Worm (Caenorhabditis elegans): ENCODE measurements around the gene srx-56.
"Not testable (repeated sequence)": the region's sequence is repeated elsewhere in the genome, so short reads cannot be mapped to it uniquely, and the experiment has no call there.

The srx-56 gene

DNA sequence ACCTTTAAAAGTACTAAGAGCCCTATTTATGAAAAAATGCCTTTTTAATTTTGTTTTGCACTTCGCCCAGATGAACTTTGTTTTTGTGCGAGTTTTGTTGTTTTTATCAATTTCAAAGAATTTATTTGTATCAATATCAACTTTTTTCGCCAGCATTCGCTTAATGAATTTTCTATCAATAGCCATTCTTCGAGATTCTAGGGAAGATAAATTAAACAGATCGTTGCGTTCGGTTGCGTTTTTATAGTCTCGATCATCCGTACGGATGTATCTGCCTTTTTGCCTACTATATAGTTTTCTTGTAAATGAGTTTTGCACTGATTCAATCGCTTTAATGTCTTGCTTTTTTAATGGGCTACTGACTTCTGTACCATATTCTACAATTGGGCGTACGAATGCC lies 28.7 kb upstream of the srx-56 start, which contains the start of gene nhr-147:
Gene nhr-147, plus strand, starts transcription at position 301 of the 400 bp plus-strand sequence.
- not testable (repeated sequence) for TF ChIP-seq tab-1 (GFP tag; IDR thresholded peaks at IDR 0.05); cog-1 (tag; optimal IDR thresholded peaks at IDR 0.05); ztf-29 (GFP tag; IDR thresholded peaks at IDR 0.05)

DNA sequence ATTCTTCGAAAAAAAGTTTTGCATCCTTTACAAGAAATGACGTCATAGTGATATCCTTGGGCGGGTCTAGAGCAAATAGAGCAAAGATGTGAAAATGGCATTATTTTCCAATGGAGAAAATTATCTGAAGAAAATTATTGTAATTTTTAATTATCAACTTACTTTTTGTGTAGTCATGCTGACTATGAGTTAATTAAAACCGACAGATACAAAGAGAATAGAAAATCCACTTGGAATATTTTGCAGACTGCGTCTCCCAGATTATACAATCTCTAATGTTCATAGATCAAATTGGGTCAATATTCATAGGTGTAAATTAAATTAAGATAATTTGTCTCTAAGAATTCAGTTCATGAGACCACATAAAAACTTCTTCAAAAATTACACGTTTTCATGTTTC lies 24.6 kb upstream of the srx-56 start, which contains the start of gene nhr-149:
Gene nhr-149, minus strand, starts transcription at position 101 of the 400 bp plus-strand sequence.
- TF ChIP-seq ztf-29 (GFP tag; IDR thresholded peaks at IDR 0.05) (no peak), flt-1 (GFP tag; IDR thresholded peaks at IDR 0.05) (no peak), ref-1 (GFP tag; conservative IDR thresholded peaks at IDR 0.05) (no peak), klf-2 (GFP tag; conservative IDR thresholded peaks at IDR 0.05) (no peak), T22C8.4 (GFP tag; IDR thresholded peaks at IDR 0.05) (no peak), med-1 (GFP tag; optimal IDR thresholded peaks at IDR 0.05; ENCODE audit: insufficient read depth) (no peak), tab-1 (GFP tag; IDR thresholded peaks at IDR 0.05) (no peak), cog-1 (tag; optimal IDR thresholded peaks at IDR 0.05) (no peak), ztf-23 (GFP tag; IDR thresholded peaks at IDR 0.05) (no peak)

DNA sequence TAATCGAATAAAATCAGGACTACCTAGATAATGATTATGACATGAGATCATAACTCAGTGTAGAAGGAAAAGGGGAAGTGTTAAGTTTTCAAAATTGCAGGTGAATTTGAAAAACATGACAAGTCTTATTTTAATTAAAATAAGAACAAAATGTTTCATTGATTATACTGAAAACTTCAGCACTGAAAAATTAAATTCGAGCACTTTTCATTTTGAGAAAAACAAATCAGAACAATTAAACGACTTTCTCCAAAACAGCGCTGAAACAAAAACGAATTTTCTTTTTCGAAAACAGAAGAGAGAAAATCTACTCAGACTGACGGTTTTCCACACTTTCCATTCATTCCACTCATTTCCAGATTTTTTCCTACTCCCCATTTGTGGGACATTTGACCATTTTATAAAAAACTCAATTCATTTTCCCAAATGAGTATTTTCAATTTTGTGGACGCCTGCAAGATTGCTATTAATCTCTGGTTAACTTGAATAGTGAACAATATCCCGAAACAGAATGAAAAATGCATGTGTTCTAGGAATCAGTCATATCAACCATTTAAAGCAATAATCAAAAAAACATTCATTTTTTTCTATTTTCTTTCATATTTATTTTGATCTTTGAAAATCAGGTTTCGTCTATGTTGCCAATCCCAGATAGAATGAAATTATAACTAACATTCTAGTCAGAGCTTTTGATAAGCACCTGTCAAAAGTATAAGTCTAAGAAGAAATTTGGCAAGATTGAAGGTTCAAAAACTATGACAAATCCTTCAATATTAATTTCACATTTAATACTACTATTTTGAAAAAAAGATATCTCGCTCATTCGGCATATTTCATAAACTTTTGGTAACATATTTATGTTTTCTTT lies 21.8 kb upstream of the srx-56 start, which contains the start of the genes srh-231 and srh-275:
Gene srh-231, minus strand, starts transcription at position 51 of the 868 bp plus-strand sequence.
Gene srh-275, plus strand, starts transcription at position 818 of the 868 bp plus-strand sequence.
- TF ChIP-seq tab-1 (GFP tag; IDR thresholded peaks at IDR 0.05) (no peak), ref-1 (GFP tag; conservative IDR thresholded peaks at IDR 0.05) (no peak), T22C8.4 (GFP tag; IDR thresholded peaks at IDR 0.05) (no peak), ztf-23 (GFP tag; IDR thresholded peaks at IDR 0.05) (no peak), ztf-29 (GFP tag; IDR thresholded peaks at IDR 0.05) (no peak), med-1 (GFP tag; optimal IDR thresholded peaks at IDR 0.05; ENCODE audit: insufficient read depth) (no peak), flt-1 (GFP tag; IDR thresholded peaks at IDR 0.05) (no peak), klf-2 (GFP tag; conservative IDR thresholded peaks at IDR 0.05) (no peak), cog-1 (tag; optimal IDR thresholded peaks at IDR 0.05) (no peak)

DNA sequence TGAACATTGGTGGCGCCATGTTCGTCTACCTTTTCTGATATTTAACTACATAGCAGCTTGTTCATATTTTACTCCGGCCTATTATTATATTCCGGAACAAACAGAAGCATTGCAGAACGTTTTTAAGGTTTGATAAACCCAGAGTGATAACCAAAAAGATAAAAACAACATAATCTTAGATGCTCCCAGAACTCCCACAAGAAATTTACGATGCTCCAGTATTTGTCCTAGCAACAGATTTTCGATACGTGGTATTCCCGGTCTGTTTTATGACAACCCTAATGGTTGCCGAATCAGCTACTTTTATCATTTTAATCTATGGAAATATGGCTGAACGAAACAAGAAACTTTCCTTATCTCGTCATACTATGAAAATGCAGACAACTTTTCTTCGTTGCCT lies 20.6 kb upstream of the srx-56 start:
- TF ChIP-seq cog-1 (tag; optimal IDR thresholded peaks at IDR 0.05) (no peak), med-1 (GFP tag; optimal IDR thresholded peaks at IDR 0.05; ENCODE audit: insufficient read depth) (no peak), ztf-29 (GFP tag; IDR thresholded peaks at IDR 0.05) (no peak), ztf-23 (GFP tag; IDR thresholded peaks at IDR 0.05) (no peak), T22C8.4 (GFP tag; IDR thresholded peaks at IDR 0.05) (no peak), tab-1 (GFP tag; IDR thresholded peaks at IDR 0.05) (no peak), flt-1 (GFP tag; IDR thresholded peaks at IDR 0.05) (no peak), ref-1 (GFP tag; conservative IDR thresholded peaks at IDR 0.05) (no peak), klf-2 (GFP tag; conservative IDR thresholded peaks at IDR 0.05) (no peak)

DNA sequence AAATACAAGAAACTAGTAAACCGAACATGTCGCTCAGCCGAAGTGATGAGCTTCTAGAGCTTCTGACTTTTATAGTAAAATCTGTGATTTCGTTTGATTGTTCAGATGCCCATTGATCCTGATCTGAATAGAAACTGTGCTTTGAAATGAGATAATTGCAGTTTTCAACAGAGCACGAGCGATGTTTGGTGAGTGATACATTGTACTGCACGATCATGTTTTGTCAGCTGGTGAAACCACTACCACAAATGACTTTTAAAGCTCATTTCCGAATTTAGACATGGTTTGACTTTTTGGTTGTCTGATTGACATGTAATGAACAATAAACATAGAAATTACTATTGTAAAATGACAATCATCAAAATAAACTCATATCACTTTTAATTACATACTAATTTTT lies 18.7 kb upstream of the srx-56 start, which contains the start of gene tag-293:
Gene tag-293, minus strand, starts transcription at position 101 of the 400 bp plus-strand sequence.
- TF ChIP-seq ztf-23 (GFP tag; IDR thresholded peaks at IDR 0.05): no peak
- no peak for TF ChIP-seq med-1 (GFP tag; optimal IDR thresholded peaks at IDR 0.05; ENCODE audit: insufficient read depth)
- TF ChIP-seq T22C8.4 (GFP tag; IDR thresholded peaks at IDR 0.05): no peak
- no peak for TF ChIP-seq klf-2 (GFP tag; conservative IDR thresholded peaks at IDR 0.05)
- no peak for TF ChIP-seq flt-1 (GFP tag; IDR thresholded peaks at IDR 0.05)
- TF ChIP-seq ztf-29 (GFP tag; IDR thresholded peaks at IDR 0.05): no peak
- no peak for TF ChIP-seq ref-1 (GFP tag; conservative IDR thresholded peaks at IDR 0.05)
- TF ChIP-seq tab-1 (GFP tag; IDR thresholded peaks at IDR 0.05): no peak
- no peak for TF ChIP-seq cog-1 (tag; optimal IDR thresholded peaks at IDR 0.05)

DNA sequence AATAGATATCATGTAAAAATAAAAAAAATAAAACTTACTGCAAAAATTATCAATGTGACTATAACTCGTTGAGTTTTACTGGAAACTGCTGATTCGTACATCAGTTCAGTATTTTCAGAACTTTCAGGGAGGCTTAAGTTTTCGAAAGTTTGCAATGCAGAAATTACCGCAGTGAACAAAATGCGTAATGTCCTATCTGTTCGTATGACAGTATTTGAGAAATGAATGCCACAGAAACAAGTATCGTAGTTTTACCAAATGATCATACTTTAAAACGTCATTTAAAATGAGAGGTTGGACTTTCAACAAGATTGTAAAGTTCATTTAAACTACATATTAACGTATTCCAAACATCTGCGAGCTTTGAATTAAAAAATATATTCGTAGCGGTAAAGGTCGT lies 17.5 kb upstream of the srx-56 start, which contains the start of gene C03G6.21:
Gene C03G6.21, minus strand, starts transcription at position 101 of the 400 bp plus-strand sequence.
- TF ChIP-seq klf-2 (GFP tag; conservative IDR thresholded peaks at IDR 0.05) (no peak), T22C8.4 (GFP tag; IDR thresholded peaks at IDR 0.05) (no peak), cog-1 (tag; optimal IDR thresholded peaks at IDR 0.05) (no peak), ref-1 (GFP tag; conservative IDR thresholded peaks at IDR 0.05) (no peak), tab-1 (GFP tag; IDR thresholded peaks at IDR 0.05) (no peak), med-1 (GFP tag; optimal IDR thresholded peaks at IDR 0.05; ENCODE audit: insufficient read depth) (no peak), flt-1 (GFP tag; IDR thresholded peaks at IDR 0.05) (no peak), ztf-29 (GFP tag; IDR thresholded peaks at IDR 0.05) (no peak), ztf-23 (GFP tag; IDR thresholded peaks at IDR 0.05) (no peak)

ce11 chrV:7357132-7357531 lies 17.1 kb upstream of the srx-56 start, which contains the start of gene C03G6.6:
C03G6.6 (plus strand) TSS chrV:7357432.
- TF ChIP-seq tab-1 (GFP tag; IDR thresholded peaks at IDR 0.05): no peak
- TF ChIP-seq ref-1 (GFP tag; conservative IDR thresholded peaks at IDR 0.05): no peak
- TF ChIP-seq ztf-29 (GFP tag; IDR thresholded peaks at IDR 0.05): no peak
- no peak for TF ChIP-seq cog-1 (tag; optimal IDR thresholded peaks at IDR 0.05)
- no peak for TF ChIP-seq klf-2 (GFP tag; conservative IDR thresholded peaks at IDR 0.05)
- no peak for TF ChIP-seq T22C8.4 (GFP tag; IDR thresholded peaks at IDR 0.05)
- TF ChIP-seq flt-1 (GFP tag; IDR thresholded peaks at IDR 0.05): no peak
- no peak for TF ChIP-seq med-1 (GFP tag; optimal IDR thresholded peaks at IDR 0.05; ENCODE audit: insufficient read depth)
- TF ChIP-seq ztf-23 (GFP tag; IDR thresholded peaks at IDR 0.05): no peak

ce11 chrV:7361673-7362072 lies 12.5 kb upstream of the srx-56 start, which contains the start of gene cyp-35A1:
cyp-35A1 (minus strand) TSS chrV:7361773.
- no peak for TF ChIP-seq ref-1 (GFP tag; conservative IDR thresholded peaks at IDR 0.05)
- TF ChIP-seq cog-1 (tag; optimal IDR thresholded peaks at IDR 0.05): no peak
- TF ChIP-seq med-1 (GFP tag; optimal IDR thresholded peaks at IDR 0.05; ENCODE audit: insufficient read depth): no peak
- no peak for TF ChIP-seq tab-1 (GFP tag; IDR thresholded peaks at IDR 0.05)
- TF ChIP-seq ztf-29 (GFP tag; IDR thresholded peaks at IDR 0.05): no peak
- no peak for TF ChIP-seq T22C8.4 (GFP tag; IDR thresholded peaks at IDR 0.05)
- no peak for TF ChIP-seq flt-1 (GFP tag; IDR thresholded peaks at IDR 0.05)
- TF ChIP-seq klf-2 (GFP tag; conservative IDR thresholded peaks at IDR 0.05): no peak
- TF ChIP-seq ztf-23 (GFP tag; IDR thresholded peaks at IDR 0.05): no peak

DNA sequence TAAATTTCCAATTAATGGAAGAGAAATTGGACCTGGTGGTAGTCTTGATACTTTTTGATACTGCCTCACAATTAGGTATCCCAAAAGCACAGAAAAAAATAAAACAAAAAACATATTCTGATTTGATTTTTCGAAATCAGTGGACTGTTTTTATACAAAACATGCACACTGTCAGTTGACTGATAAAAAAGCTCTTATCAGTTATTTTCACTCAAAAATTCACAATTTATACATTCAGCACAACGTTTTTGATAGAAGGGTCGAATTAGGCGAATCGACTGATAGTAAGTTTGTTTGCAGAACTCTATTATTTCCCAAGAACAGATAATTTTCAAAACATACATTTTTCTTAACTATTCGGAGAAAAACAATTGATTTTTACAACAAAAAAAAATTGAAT lies 10.1 kb upstream of the srx-56 start, which contains the start of gene cyp-35A2:
Gene cyp-35A2, minus strand, starts transcription at position 124 of the 400 bp plus-strand sequence.
- no peak for TF ChIP-seq T22C8.4 (GFP tag; IDR thresholded peaks at IDR 0.05)
- no peak for TF ChIP-seq cog-1 (tag; optimal IDR thresholded peaks at IDR 0.05)
- no peak for TF ChIP-seq flt-1 (GFP tag; IDR thresholded peaks at IDR 0.05)
- TF ChIP-seq ztf-29 (GFP tag; IDR thresholded peaks at IDR 0.05): no peak
- TF ChIP-seq klf-2 (GFP tag; conservative IDR thresholded peaks at IDR 0.05): no peak
- no peak for TF ChIP-seq med-1 (GFP tag; optimal IDR thresholded peaks at IDR 0.05; ENCODE audit: insufficient read depth)
- TF ChIP-seq ztf-23 (GFP tag; IDR thresholded peaks at IDR 0.05): no peak
- no peak for TF ChIP-seq tab-1 (GFP tag; IDR thresholded peaks at IDR 0.05)
- no peak for TF ChIP-seq ref-1 (GFP tag; conservative IDR thresholded peaks at IDR 0.05)
